Fruit fly (Drosophila melanogaster) whole organism: ENCODE measurements around the gene rngo.

ENCODE experiments used
- EcR ChIP-seq, 2 experiments: fragments of >200 bp; optimal IDR thresholded peaks; 2 replicates each; lab custom pipeline; 2017; ENCODE audit warnings: missing biosample characterization in 2 of 2, missing genetic modification characterization in 2 of 2, missing genetic modification reagents in 2 of 2
- pan ChIP-seq: fragments of >200 bp; optimal IDR thresholded peaks from 2 replicates; lab custom pipeline; 2017
- psq ChIP-seq: fragments of >200 bp; optimal IDR thresholded peaks from 2 replicates; lab custom pipeline; 2017
- usp ChIP-seq: fragments of >200 bp; optimal IDR thresholded peaks from 2 replicates; lab custom pipeline; 2017; ENCODE audit warnings: missing biosample characterization, missing genetic modification characterization, mixed read lengths

DNA sequence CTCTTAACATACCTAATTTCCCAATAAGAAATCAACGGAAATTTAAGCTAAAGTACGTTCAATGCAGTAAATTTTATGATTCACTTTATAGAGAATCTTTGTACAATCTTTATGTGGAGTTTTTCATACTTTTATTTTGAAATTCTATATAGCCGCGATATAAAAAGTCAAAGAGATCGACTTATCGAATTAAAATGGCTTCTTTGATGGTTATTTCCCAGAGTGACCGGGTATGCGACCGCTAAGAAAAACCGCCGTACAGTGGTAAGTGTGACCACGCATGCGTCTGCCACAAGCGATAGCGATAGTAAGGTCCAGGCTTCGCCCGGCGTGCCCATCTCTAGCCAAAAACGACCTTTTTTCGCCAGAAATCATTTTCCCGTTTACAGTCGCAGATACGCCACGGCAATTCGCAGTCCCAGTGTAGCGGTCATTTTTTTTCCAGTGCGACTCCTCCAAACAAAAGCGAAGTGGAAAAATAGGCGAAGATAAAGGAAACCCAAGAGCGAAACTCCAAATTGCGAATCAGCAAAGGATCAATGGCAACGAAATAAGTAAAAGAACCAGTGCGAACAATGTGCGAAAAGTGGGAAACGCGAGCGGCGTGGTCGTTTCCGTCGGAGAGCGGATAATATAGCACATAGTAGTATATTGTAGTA, 18.6 kb upstream of the rngo start, which contains the start of gene hang:
- no peak for TF ChIP-seq psq (lab: Kevin White, UChicago)
- TF ChIP-seq EcR (GFP tag; optimal IDR thresholded peaks at IDR 0.05; lab: Kevin White, UChicago), result no peak
- TF ChIP-seq usp, result no peak
- no peak for TF ChIP-seq pan (lab: Kevin White, UChicago)
